Fruit fly (Drosophila melanogaster) whole organism, wandering third instar larva: ENCODE measurements around the gene Rrp6.

Source experiments
- Abd-B ChIP-seq: fragments of >200 bp; optimal IDR thresholded peaks from 2 replicates; lab custom pipeline; 2017; ENCODE audit warnings: missing biosample characterization, missing genetic modification characterization
- CG32264 ChIP-seq: fragments of 200-800 bp; sonication (Bioruptor generic); optimal IDR thresholded peaks from 2 replicates; lab custom pipeline; 2016; ENCODE audit warnings: missing biosample characterization, missing genetic modification characterization
- CG9705 ChIP-seq: fragments of 200-800 bp; sonication (Bioruptor generic); optimal IDR thresholded peaks from 2 replicates; lab custom pipeline; 2018; ENCODE audit warnings: missing biosample characterization, mild to moderate bottlenecking, missing genetic modification characterization
- CrebA ChIP-seq: fragments of 200-800 bp; sonication (Bioruptor generic); optimal IDR thresholded peaks from 2 replicates; lab custom pipeline; 2016; ENCODE audit warnings: missing biosample characterization, mild to moderate bottlenecking, missing genetic modification characterization, borderline replicate concordance
- Dif ChIP-seq: fragments of 200-275, 200-300 bp; sonication (Bioruptor generic); optimal IDR thresholded peaks from 2 replicates; lab custom pipeline; 2018; ENCODE audit warnings: missing biosample characterization, missing genetic modification characterization; ENCODE audit not compliant: partially characterized antibody
- GATAd ChIP-seq: sonication (Bioruptor generic); optimal IDR thresholded peaks from 2 replicates; lab custom pipeline; 2016; ENCODE audit warnings: missing biosample characterization, missing genetic modification characterization
- HLH106 ChIP-seq: fragments of 200-800 bp; optimal IDR thresholded peaks from 3 replicates; lab custom pipeline; 2019; ENCODE audit warnings: missing biosample characterization, mild to moderate bottlenecking, missing genetic modification characterization, moderate library complexity
- Hnf4 ChIP-seq: fragments of 200-800 bp; sonication (Bioruptor generic); optimal IDR thresholded peaks from 2 replicates; lab custom pipeline; 2016; ENCODE audit warnings: missing biosample characterization, mild to moderate bottlenecking, missing genetic modification characterization
- Hr78 ChIP-seq: fragments of >200 bp; optimal IDR thresholded peaks from 2 replicates; lab custom pipeline; 2017; ENCODE audit warnings: missing biosample characterization, missing genetic modification characterization
- Hr83 ChIP-seq: fragments of 200-300 bp; sonication (Bioruptor generic); optimal IDR thresholded peaks from 2 replicates; lab custom pipeline; 2016; ENCODE audit warnings: missing biosample characterization, mild to moderate bottlenecking, missing genetic modification characterization, moderate library complexity; ENCODE audit not compliant: poor library complexity, severe bottlenecking
- Jra ChIP-seq: sonication (Bioruptor generic); optimal IDR thresholded peaks from 2 replicates; lab custom pipeline; 2016; ENCODE audit warnings: missing biosample characterization, missing genetic modification characterization
- Mio ChIP-seq: sonication (Bioruptor generic); optimal IDR thresholded peaks from 2 replicates; lab custom pipeline; 2016; ENCODE audit warnings: missing biosample characterization, missing genetic modification characterization
- OdsH ChIP-seq: fragments of 200-800 bp; sonication (Bioruptor generic); optimal IDR thresholded peaks from 2 replicates; lab custom pipeline; 2016; ENCODE audit warnings: missing biosample characterization, mild to moderate bottlenecking, missing genetic modification characterization
- Rel ChIP-seq, 2 experiments: fragments of 200-800 bp; sonication (Bioruptor generic) in 1 of 2; optimal IDR thresholded peaks; 2 replicates in 1 of 2; 3 replicates in 1 of 2; lab custom pipeline; 2016 to 2019; ENCODE audit warnings: mild to moderate bottlenecking in 2 of 2, missing biosample characterization in 2 of 2, missing genetic modification characterization in 2 of 2, moderate library complexity in 1 of 2
- Sp1 ChIP-seq: fragments of 200-800 bp; sonication (Bioruptor generic); optimal IDR thresholded peaks from 3 replicates; lab custom pipeline; 2019; ENCODE audit warnings: missing biosample characterization, mild to moderate bottlenecking, missing genetic modification characterization, moderate library complexity
- Vsx2 ChIP-seq: fragments of 200-300, 225-300 bp; sonication (Bioruptor generic); optimal IDR thresholded peaks from 2 replicates; lab custom pipeline; 2018; ENCODE audit warnings: missing biosample characterization, missing genetic modification characterization; ENCODE audit not compliant: partially characterized antibody
- br ChIP-seq: fragments of 200-800 bp; sonication (Bioruptor generic); optimal IDR thresholded peaks from 2 replicates; lab custom pipeline; 2016; ENCODE audit warnings: missing biosample characterization, missing genetic modification characterization
- brk ChIP-seq: fragments of 200-800 bp; sonication (Bioruptor generic); optimal IDR thresholded peaks from 2 replicates; lab custom pipeline; 2016; ENCODE audit warnings: missing biosample characterization, mild to moderate bottlenecking, missing genetic modification characterization
- dl ChIP-seq, 2 experiments: fragments of 175-275, 200-275 bp in 1 of 2; fragments of 200-275 bp in 1 of 2; sonication (Bioruptor generic); optimal IDR thresholded peaks; lab custom pipeline; 2018; ENCODE audit warnings: mild to moderate bottlenecking in 2 of 2, missing biosample characterization in 2 of 2, missing genetic modification characterization in 2 of 2, moderate library complexity in 2 of 2; ENCODE audit not compliant: partially characterized antibody in 2 of 2, insufficient read depth in 1 of 2
- dsf ChIP-seq: sonication (Bioruptor generic); optimal IDR thresholded peaks from 2 replicates; lab custom pipeline; 2016; ENCODE audit warnings: missing biosample characterization, missing genetic modification characterization, borderline replicate concordance
- ey ChIP-seq: fragments of 200-800 bp; sonication (Bioruptor generic); optimal IDR thresholded peaks from 2 replicates; lab custom pipeline; 2016; ENCODE audit warnings: missing biosample characterization, missing genetic modification characterization
- foxo ChIP-seq, 2 experiments: fragments of 200-800 bp; sonication (Bioruptor generic); optimal IDR thresholded peaks; 2 replicates in 1 of 2; 3 replicates in 1 of 2; lab custom pipeline; 2016 to 2017; ENCODE audit warnings: missing biosample characterization in 2 of 2, missing genetic modification characterization in 2 of 2
- fru ChIP-seq: fragments of 200-800 bp; sonication (Bioruptor generic); optimal IDR thresholded peaks from 3 replicates; lab custom pipeline; 2016; ENCODE audit warnings: missing biosample characterization, mild to moderate bottlenecking, missing genetic modification characterization
- h ChIP-seq: fragments of 200-800 bp; sonication (Bioruptor generic); optimal IDR thresholded peaks from 3 replicates; lab custom pipeline; 2016; ENCODE audit warnings: missing biosample characterization, mild to moderate bottlenecking, missing genetic modification characterization
- jim ChIP-seq: fragments of 175-275, 200-325 bp; sonication (Bioruptor generic); optimal IDR thresholded peaks from 2 replicates; lab custom pipeline; 2016; ENCODE audit warnings: missing biosample characterization, mild to moderate bottlenecking, missing genetic modification characterization
- lola ChIP-seq: fragments of >200 bp; optimal IDR thresholded peaks from 2 replicates; lab custom pipeline; 2017; ENCODE audit warnings: missing biosample characterization, missing genetic modification characterization
- pan ChIP-seq: fragments of >200 bp; optimal IDR thresholded peaks from 2 replicates; lab custom pipeline; 2017
- psq ChIP-seq: fragments of 200-800 bp; sonication (Bioruptor generic); optimal IDR thresholded peaks from 3 replicates; lab custom pipeline; 2017; ENCODE audit warnings: missing biosample characterization, mild to moderate bottlenecking, missing genetic modification characterization, moderate library complexity
- rgr ChIP-seq: fragments of 200-800 bp; sonication (Bioruptor generic); optimal IDR thresholded peaks from 3 replicates; lab custom pipeline; 2016; ENCODE audit warnings: missing biosample characterization, mild to moderate bottlenecking, missing genetic modification characterization
- sage ChIP-seq: fragments of 200-800 bp; sonication (Bioruptor generic); optimal IDR thresholded peaks from 2 replicates; lab custom pipeline; 2016; ENCODE audit warnings: missing biosample characterization, mild to moderate bottlenecking, missing genetic modification characterization
- sv ChIP-seq: fragments of 200-800 bp; sonication (Bioruptor generic); optimal IDR thresholded peaks from 3 replicates; lab custom pipeline; 2016; ENCODE audit warnings: missing biosample characterization, missing genetic modification characterization
- tai ChIP-seq: sonication (Bioruptor generic); optimal IDR thresholded peaks from 2 replicates; lab custom pipeline; 2016; ENCODE audit warnings: missing biosample characterization, missing genetic modification characterization
- woc ChIP-seq: sonication (Bioruptor generic); optimal IDR thresholded peaks from 2 replicates; lab custom pipeline; 2016; ENCODE audit warnings: missing biosample characterization, mild to moderate bottlenecking, missing genetic modification characterization

Gene Rrp6

dm6 chr3R:14864819-14865218 is 21.2 kb downstream of the Rrp6 start:
- TF ChIP-seq Mio (GFP tag; lab: Kevin White, UChicago): no peak
- no peak for TF ChIP-seq dl (GFP tag; optimal IDR thresholded peaks at IDR 0.05; lab: Kevin White, UChicago; ENCODE audit: insufficient read depth in 1 of 2, partially characterized antibody in 2 of 2)
- TF ChIP-seq sage (GFP tag; lab: Kevin White, UChicago): no peak
- no peak for TF ChIP-seq lola (GFP tag; lab: Kevin White, UChicago)
- TF ChIP-seq Abd-B (GFP tag; lab: Kevin White, UChicago): no peak
- TF ChIP-seq CrebA (GFP tag; lab: Kevin White, UChicago): no peak
- TF ChIP-seq tai (GFP tag; lab: Kevin White, UChicago): no peak
- no peak for TF ChIP-seq Hr78 (GFP tag; lab: Kevin White, UChicago)
- TF ChIP-seq br (GFP tag; lab: Kevin White, UChicago): no peak
- TF ChIP-seq Hr83: no peak
- no peak for TF ChIP-seq GATAd (GFP tag; lab: Kevin White, UChicago)
- no peak for TF ChIP-seq psq (GFP tag; lab: Kevin White, UChicago)
- TF ChIP-seq brk (GFP tag; lab: Kevin White, UChicago): no peak
- no peak for TF ChIP-seq OdsH

- TF ChIP-seq pan (lab: Kevin White, UChicago) (no peak), CG9705 (GFP tag; lab: Kevin White, UChicago) (peak; percentile 21), Hr83 (peak; percentile 82), Vsx2 (GFP tag; lab: Kevin White, UChicago) (peak; percentile 87), Rel (GFP tag; optimal IDR thresholded peaks at IDR 0.05; lab: Kevin White, UChicago) (peak; percentile 29), Rel (tag; optimal IDR thresholded peaks at IDR 0.05; lab: Kevin White, UChicago) (peak; percentile 45), brk (GFP tag; lab: Kevin White, UChicago) (peak; percentile 80), CrebA (GFP tag; lab: Kevin White, UChicago) (peak; percentile 25), tai (GFP tag; lab: Kevin White, UChicago) (no peak), br (GFP tag; lab: Kevin White, UChicago) (peak; percentile 73), HLH106 (tag; lab: Kevin White, UChicago) (peak; percentile 21), sage (GFP tag; lab: Kevin White, UChicago) (no peak), psq (GFP tag; lab: Kevin White, UChicago) (peak; percentile 50), Sp1 (GFP tag; lab: Kevin White, UChicago) (peak; percentile 60), woc (GFP tag; lab: Kevin White, UChicago) (peak; percentile 9), dl (GFP tag; optimal IDR thresholded peaks at IDR 0.05; lab: Kevin White, UChicago; ENCODE audit: insufficient read depth in 1 of 2, partially characterized antibody in 2 of 2) (peak; percentile 40 to 61), Dif (GFP tag; lab: Kevin White, UChicago) (peak; percentile 41), h (GFP tag; lab: Kevin White, UChicago) (peak; percentile 74), jim (peak; percentile 38), foxo (GFP tag; optimal IDR thresholded peaks at IDR 0.05; lab: Kevin White, UChicago) (peak in 1 of 2 experiments; percentile 49), Jra (GFP tag; lab: Kevin White, UChicago) (peak; percentile 35), fru (peak; percentile 68), rgr (GFP tag; lab: Kevin White, UChicago) (peak; percentile 68), GATAd (GFP tag; lab: Kevin White, UChicago) (no peak), Abd-B (GFP tag; lab: Kevin White, UChicago) (no peak), ey (peak; percentile 17), sv (GFP tag; lab: Kevin White, UChicago) (no peak), Hnf4 (GFP tag; lab: Kevin White, UChicago) (peak; percentile 56), CG32264 (GFP tag; lab: Kevin White, UChicago) (no peak), OdsH (peak; percentile 69)
These were observed 32.3 kb downstream of the Rrp6 start for dm6 chr3R:14853767-14854191.

dm6 chr3R:14852610-14853009 is 33.4 kb downstream of the Rrp6 start:
- TF ChIP-seq dl (GFP tag; optimal IDR thresholded peaks at IDR 0.05; lab: Kevin White, UChicago; ENCODE audit: insufficient read depth in 1 of 2, partially characterized antibody in 2 of 2): peak in 1 of 2 experiments; percentile 8
- no peak for TF ChIP-seq dsf (GFP tag; lab: Kevin White, UChicago)
- no peak for TF ChIP-seq Mio (GFP tag; lab: Kevin White, UChicago)
- TF ChIP-seq, all 38 proteins: peak for 1
